Worm (Caenorhabditis elegans): ENCODE results near the gene nlp-6.
A peak's percentile ranks its signal among the peaks of the same experiment; 100 is the strongest.

DNA sequence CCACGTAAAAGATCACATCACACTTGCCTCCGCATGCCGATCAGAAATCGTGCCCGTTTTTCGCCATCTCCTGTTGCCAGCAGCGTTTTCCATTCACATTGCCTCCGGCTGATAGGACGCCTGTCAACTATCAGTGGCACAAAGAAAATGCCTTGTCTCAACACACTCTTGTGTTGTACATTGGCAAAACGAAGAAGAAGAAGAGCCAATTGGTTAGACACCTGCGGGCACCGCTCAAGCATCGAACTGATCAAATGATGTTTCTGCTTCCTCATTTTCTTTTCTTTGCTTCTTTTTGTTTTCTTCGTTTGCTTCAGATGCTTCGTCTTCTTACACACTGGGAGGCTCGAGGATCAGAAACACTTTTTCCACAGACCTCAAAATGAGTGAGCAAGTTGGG is 5.0 kb downstream of the nlp-6 start:
- TF ChIP-seq drap-1 (GFP tag; optimal IDR thresholded peaks at IDR 0.05) (no peak), nhr-76 (tag; optimal IDR thresholded peaks at IDR 0.05) (no peak), nhr-12 (tag; optimal IDR thresholded peaks at IDR 0.05) (no peak), snpc-4 (tag; optimal IDR thresholded peaks at IDR 0.05) (no peak), mls-2 (tag; optimal IDR thresholded peaks at IDR 0.05) (no peak), flh-1 (GFP tag; optimal IDR thresholded peaks at IDR 0.05) (no peak), unc-62 (GFP tag; optimal IDR thresholded peaks at IDR 0.05) (peak; percentile 60), lsy-2 (tag; optimal IDR thresholded peaks at IDR 0.05) (no peak)

Data from whole organism, mixed stage, embryonic.